Fruit fly (Drosophila melanogaster) whole organism, embryonic: ENCODE data around the gene Spc25.

Experiments used
- Abd-B ChIP-seq: fragments of 200-800 bp; sonication (Bioruptor generic); optimal IDR thresholded peaks from 2 replicates; lab custom pipeline; 2018; ENCODE audit warnings: missing biosample characterization, mild to moderate bottlenecking, missing genetic modification characterization, moderate library complexity
- Ada2b ChIP-seq: fragments of 200-800 bp; sonication (Bioruptor generic); IDR thresholded peaks from 2 replicates; pipeline ENCODE4 v1.3.6; 2022; ENCODE audit warnings: missing biosample characterization, missing genetic modification characterization
- Antp ChIP-seq: fragments of 200-800 bp; sonication (Bioruptor generic); optimal IDR thresholded peaks from 3 replicates; lab custom pipeline; 2016; ENCODE audit warnings: missing biosample characterization, missing genetic modification characterization
- B-H1 ChIP-seq: fragments of 200-800 bp; sonication (Bioruptor generic); IDR thresholded peaks from 3 replicates; pipeline ENCODE4 v1.3.6; 2022; ENCODE audit warnings: missing biosample characterization, missing genetic modification characterization
- Blimp-1 ChIP-seq: fragments of 200-800 bp; sonication (Bioruptor generic); optimal IDR thresholded peaks from 3 replicates; lab custom pipeline; 2018; ENCODE audit warnings: missing biosample characterization, missing genetic modification characterization, mild to moderate bottlenecking, moderate library complexity, missing genetic modification reagents
- CG11247 ChIP-seq: fragments of 200-800 bp; sonication (Bioruptor generic); IDR thresholded peaks from 2 replicates; pipeline ENCODE4 v1.3.6; 2022; ENCODE audit warnings: missing biosample characterization, missing genetic modification characterization
- CG11695 ChIP-seq: fragments of 200-800 bp; sonication (Bioruptor generic); IDR thresholded peaks from 3 replicates; pipeline ENCODE4 v1.3.6; 2022; ENCODE audit warnings: missing biosample characterization, missing genetic modification characterization
- CG13123 ChIP-seq: fragments of 200-800 bp; sonication (Bioruptor generic); optimal IDR thresholded peaks from 2 replicates; lab custom pipeline; 2016; ENCODE audit warnings: missing biosample characterization, missing genetic modification characterization
- CG17328 ChIP-seq: fragments of 200-800 bp; sonication (Bioruptor generic); IDR thresholded peaks from 2 replicates; pipeline ENCODE4 v1.3.6; 2022; ENCODE audit warnings: missing biosample characterization, missing genetic modification characterization
- CG17568 ChIP-seq: fragments of 200-800 bp; sonication (Bioruptor generic); optimal IDR thresholded peaks from 2 replicates; lab custom pipeline; 2018; ENCODE audit warnings: missing biosample characterization, mild to moderate bottlenecking, missing genetic modification characterization, moderate library complexity
- CG2875 ChIP-seq: fragments of 200-800 bp; sonication (Bioruptor generic); optimal IDR thresholded peaks from 2 replicates; lab custom pipeline; 2017; ENCODE audit warnings: missing biosample characterization, mild to moderate bottlenecking, missing genetic modification characterization, missing genetic modification reagents
- CG3065 ChIP-seq: fragments of 200-800 bp; sonication (Bioruptor generic); optimal IDR thresholded peaks from 2 replicates; lab custom pipeline; 2016; ENCODE audit warnings: missing biosample characterization, missing genetic modification characterization
- CG31224 ChIP-seq: fragments of 200-800 bp; sonication (Bioruptor generic); IDR thresholded peaks from 2 replicates; pipeline ENCODE4 v1.3.6; 2022; ENCODE audit warnings: missing biosample characterization, missing genetic modification characterization
- CG6689 ChIP-seq: fragments of 200-800 bp; sonication (Bioruptor generic); IDR thresholded peaks from 2 replicates; pipeline ENCODE4 v1.3.6; 2022; ENCODE audit warnings: missing biosample characterization, missing genetic modification characterization
- CG8089 ChIP-seq: fragments of 200-800 bp; sonication (Bioruptor generic); optimal IDR thresholded peaks from 3 replicates; lab custom pipeline; 2016; ENCODE audit warnings: missing biosample characterization, missing genetic modification characterization
- CG8290 ChIP-seq, 3 experiments: fragments of 200-800 bp; sonication (Bioruptor generic); optimal IDR thresholded peaks; 2 replicates each; lab custom pipeline; 2016 to 2019; ENCODE audit warnings: missing biosample characterization in 3 of 3, missing genetic modification characterization in 3 of 3, mild to moderate bottlenecking in 2 of 3, moderate library complexity in 1 of 3
- CG8359 ChIP-seq: fragments of 200-800 bp; sonication (Bioruptor generic); optimal IDR thresholded peaks from 2 replicates; lab custom pipeline; 2017; ENCODE audit warnings: missing biosample characterization, mild to moderate bottlenecking, missing genetic modification characterization, borderline replicate concordance
- CG9932 ChIP-seq: fragments of 200-800 bp; sonication (Bioruptor generic); IDR thresholded peaks from 2 replicates; pipeline ENCODE4 v1.3.6; 2022; ENCODE audit warnings: missing biosample characterization, missing genetic modification characterization
- Dip3 ChIP-seq: fragments of 200-800 bp; sonication (Bioruptor generic); optimal IDR thresholded peaks from 3 replicates; lab custom pipeline; 2016; ENCODE audit warnings: missing biosample characterization, missing genetic modification characterization
- HmgD ChIP-seq: fragments of 200-800 bp; sonication (Bioruptor generic); optimal IDR thresholded peaks from 3 replicates; lab custom pipeline; 2016; ENCODE audit warnings: missing biosample characterization, missing genetic modification characterization
- Hr3 ChIP-seq: fragments of 200-800 bp; sonication (Bioruptor generic); optimal IDR thresholded peaks from 3 replicates; lab custom pipeline; 2016; ENCODE audit warnings: missing biosample characterization, missing genetic modification characterization
- Max ChIP-seq: fragments of 200-800 bp; sonication (Bioruptor generic); optimal IDR thresholded peaks from 2 replicates; lab custom pipeline; 2016; ENCODE audit warnings: missing biosample characterization, mild to moderate bottlenecking, missing genetic modification characterization
- Myb ChIP-seq: fragments of 200-800 bp; sonication (Bioruptor generic); optimal IDR thresholded peaks from 2 replicates; lab custom pipeline; 2016; ENCODE audit warnings: missing biosample characterization, missing genetic modification characterization
- NfI ChIP-seq: fragments of 200-800 bp; sonication (Bioruptor generic); optimal IDR thresholded peaks from 3 replicates; lab custom pipeline; 2018; ENCODE audit warnings: missing biosample characterization, mild to moderate bottlenecking, missing genetic modification characterization, moderate library complexity
- Side ChIP-seq: fragments of 200-800 bp; sonication (Bioruptor generic); optimal IDR thresholded peaks from 2 replicates; lab custom pipeline; 2016; ENCODE audit warnings: missing biosample characterization, missing genetic modification characterization
- TFAM ChIP-seq: fragments of 200-800 bp; sonication (Bioruptor generic); optimal IDR thresholded peaks from 2 replicates; lab custom pipeline; 2017; ENCODE audit warnings: missing biosample characterization, missing genetic modification characterization, inconsistent platforms
- Tbp ChIP-seq: fragments of >200 bp; optimal IDR thresholded peaks from 2 replicates; lab custom pipeline; 2018; ENCODE audit warnings: missing biosample characterization, missing genetic modification characterization
- YL-1 ChIP-seq: fragments of 200-800 bp; sonication (Bioruptor generic); optimal IDR thresholded peaks from 3 replicates; lab custom pipeline; 2017; ENCODE audit warnings: missing biosample characterization, mild to moderate bottlenecking, missing genetic modification characterization
- az2 ChIP-seq: fragments of 200-800 bp; sonication (Bioruptor generic); optimal IDR thresholded peaks from 3 replicates; lab custom pipeline; 2016; ENCODE audit warnings: missing biosample characterization, missing genetic modification characterization
- bcd ChIP-seq: fragments of 200-800 bp; sonication (Bioruptor generic); optimal IDR thresholded peaks from 2 replicates; lab custom pipeline; 2017; ENCODE audit warnings: missing biosample characterization, mild to moderate bottlenecking, missing genetic modification characterization
- cad ChIP-seq: fragments of >200 bp; optimal IDR thresholded peaks from 2 replicates; lab custom pipeline; 2017; ENCODE audit warnings: missing biosample characterization, missing genetic modification characterization
- chif ChIP-seq, 2 experiments: fragments of 200-800 bp; sonication (Bioruptor generic); optimal IDR thresholded peaks; 3 replicates each; lab custom pipeline; 2016; ENCODE audit warnings: missing biosample characterization in 2 of 2, missing genetic modification characterization in 2 of 2
- crc ChIP-seq: fragments of 200-800 bp; sonication (Bioruptor generic); optimal IDR thresholded peaks from 2 replicates; lab custom pipeline; 2016; ENCODE audit warnings: missing biosample characterization, missing genetic modification characterization
- crp ChIP-seq, 2 experiments: fragments of 200-800 bp; sonication (Bioruptor generic); optimal IDR thresholded peaks; 2 replicates in 1 of 2; 3 replicates in 1 of 2; lab custom pipeline; 2017; ENCODE audit warnings: missing biosample characterization in 2 of 2, missing genetic modification characterization in 2 of 2, mild to moderate bottlenecking in 1 of 2, moderate library complexity in 1 of 2
- dpn ChIP-seq, 2 experiments: fragments of 200-800 bp; sonication (Bioruptor generic); optimal IDR thresholded peaks; 3 replicates each; lab custom pipeline; 2016; ENCODE audit warnings: missing biosample characterization in 2 of 2, missing genetic modification characterization in 2 of 2
- eyg ChIP-seq: fragments of 200-800 bp; sonication (Bioruptor generic); optimal IDR thresholded peaks from 3 replicates; lab custom pipeline; 2016; ENCODE audit warnings: missing biosample characterization, missing genetic modification characterization
- gsb-n ChIP-seq: fragments of 200-800 bp; sonication (Bioruptor generic); optimal IDR thresholded peaks from 3 replicates; lab custom pipeline; 2018; ENCODE audit warnings: missing biosample characterization, mild to moderate bottlenecking, missing genetic modification characterization
- inv ChIP-seq: fragments of 200-800 bp; sonication (Bioruptor generic); IDR thresholded peaks from 2 replicates; pipeline ENCODE4 v1.3.6; 2022; ENCODE audit warnings: missing biosample characterization, missing genetic modification characterization; ENCODE audit not compliant: partially characterized antibody
- mirr ChIP-seq: fragments of 200-800 bp; sonication (Bioruptor generic); optimal IDR thresholded peaks from 3 replicates; lab custom pipeline; 2018; ENCODE audit warnings: missing biosample characterization, mild to moderate bottlenecking, missing genetic modification characterization
- onecut ChIP-seq: fragments of 200-800 bp; sonication (Bioruptor generic); IDR thresholded peaks from 2 replicates; pipeline ENCODE4 v1.3.6; 2022; ENCODE audit warnings: missing biosample characterization, missing genetic modification characterization
- pita ChIP-seq: fragments of 200-800 bp; sonication (Bioruptor generic); optimal IDR thresholded peaks from 2 replicates; lab custom pipeline; 2017; ENCODE audit warnings: missing biosample characterization, mild to moderate bottlenecking, missing genetic modification characterization
- pzg ChIP-seq: fragments of 200-800 bp; sonication (Bioruptor generic); optimal IDR thresholded peaks from 3 replicates; lab custom pipeline; 2018; ENCODE audit warnings: missing biosample characterization, mild to moderate bottlenecking, missing genetic modification characterization, moderate library complexity
- sens ChIP-seq: fragments of 200-800 bp; sonication (Bioruptor generic); peaks from one replicate; lab custom pipeline; 2016; ENCODE audit warnings: missing biosample characterization, missing genetic modification characterization
- stwl ChIP-seq: fragments of 200-800 bp; sonication (Bioruptor generic); optimal IDR thresholded peaks from 3 replicates; lab custom pipeline; 2018; ENCODE audit warnings: missing biosample characterization, mild to moderate bottlenecking, missing genetic modification characterization, moderate library complexity
- ttk ChIP-seq: fragments of 200-800 bp; sonication (Bioruptor generic); IDR thresholded peaks from 2 replicates; pipeline ENCODE4 v2.1.2; 2022; ENCODE audit warnings: missing biosample characterization, missing genetic modification characterization
- twi ChIP-seq: fragments of 200-800 bp; optimal IDR thresholded peaks from 2 replicates; lab custom pipeline; 2019; ENCODE audit warnings: missing biosample characterization, mild to moderate bottlenecking, missing genetic modification characterization, moderate library complexity
- usp ChIP-seq: fragments of >200 bp; optimal IDR thresholded peaks from 2 replicates; lab custom pipeline; 2017; ENCODE audit warnings: missing biosample characterization, missing genetic modification characterization
- wdn ChIP-seq: fragments of 200-800 bp; sonication (Bioruptor generic); IDR thresholded peaks from 2 replicates; pipeline ENCODE4 v1.3.6; 2022; ENCODE audit warnings: missing biosample characterization, missing genetic modification characterization
- wek ChIP-seq: fragments of 200-800 bp; sonication (Bioruptor generic); optimal IDR thresholded peaks from 3 replicates; lab custom pipeline; 2018; ENCODE audit warnings: missing biosample characterization, mild to moderate bottlenecking, missing genetic modification characterization, moderate library complexity
- zen2 ChIP-seq: fragments of 200-800 bp; sonication (Bioruptor generic); IDR thresholded peaks from 3 replicates; pipeline ENCODE4 v1.3.6; 2022; ENCODE audit warnings: missing biosample characterization, missing genetic modification characterization; ENCODE audit not compliant: partially characterized antibody
- zfh2 ChIP-seq: fragments of 200-800 bp; sonication (Bioruptor generic); optimal IDR thresholded peaks from 2 replicates; lab custom pipeline; 2016; ENCODE audit warnings: missing biosample characterization, missing genetic modification characterization

The Spc25 gene

DNA sequence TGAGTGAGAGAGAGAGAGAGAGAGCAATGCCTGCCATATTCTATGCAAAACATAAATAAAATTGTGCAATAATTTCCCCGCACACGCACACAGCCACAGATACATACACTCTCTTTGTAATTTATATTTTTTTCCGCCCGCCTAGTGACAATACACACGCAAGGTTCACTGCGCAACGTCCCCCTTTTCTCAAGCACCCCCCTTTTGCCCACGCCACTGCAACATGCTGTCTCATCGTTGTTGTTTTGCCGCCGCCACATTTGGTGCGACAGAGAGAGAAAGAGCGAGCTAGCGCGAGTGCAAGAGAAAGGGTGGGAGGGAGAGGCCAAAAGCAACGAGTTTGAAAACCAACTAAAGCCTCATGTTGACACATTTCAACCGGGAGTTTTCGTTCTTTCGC, 50.8 kb downstream of the Spc25 start (continued):
- no peak for TF ChIP-seq crp (GFP tag; optimal IDR thresholded peaks at IDR 0.05; lab: Kevin White, UChicago)
- no peak for TF ChIP-seq Tbp
- TF ChIP-seq CG9932 (GFP tag; lab: Robert Waterston, UW) = peak; percentile 67
- peak; percentile 54 for TF ChIP-seq crc (GFP tag; lab: Kevin White, UChicago)
- TF ChIP-seq Blimp-1 (GFP tag; lab: Kevin White, UChicago) = peak; percentile 1
- peak; percentile 18 for TF ChIP-seq twi
- peak; percentile 55 for TF ChIP-seq CG8089
- peak; percentile 69 for TF ChIP-seq Dip3 (GFP tag; lab: Kevin White, UChicago)
- TF ChIP-seq inv = no peak
- peak; percentile 46 for TF ChIP-seq Hr3 (GFP tag; lab: Kevin White, UChicago)
- TF ChIP-seq usp (GFP tag; lab: Kevin White, UChicago) = no peak
- TF ChIP-seq CG17568 (GFP tag; lab: Kevin White, UChicago) = no peak
- peak; percentile 77 for TF ChIP-seq Ada2b (GFP tag; lab: Robert Waterston, UW)
- TF ChIP-seq B-H1 (GFP tag; lab: Robert Waterston, UW) = peak; percentile 54; the same call in 2 of the 3 replicates
- peak; percentile 29 for TF ChIP-seq YL-1 (GFP tag; lab: Kevin White, UChicago)
- TF ChIP-seq bcd (GFP tag; lab: Kevin White, UChicago) = peak; percentile 63
- TF ChIP-seq CG17328 (GFP tag; lab: Robert Waterston, UW) = peak; percentile 63
- TF ChIP-seq gsb-n (tag; lab: Kevin White, UChicago) = peak; percentile 14
- TF ChIP-seq az2 (GFP tag; lab: Kevin White, UChicago) = peak; percentile 3
- peak; percentile 53; the same call in 1 of the 2 replicates for TF ChIP-seq CG6689
- TF ChIP-seq cad (GFP tag; lab: Kevin White, UChicago) = no peak
- TF ChIP-seq zfh2 = peak; percentile 78
- peak; percentile 42; the same call in 1 of the 2 replicates for TF ChIP-seq onecut (GFP tag; lab: Robert Waterston, UW)
- TF ChIP-seq CG13123 (GFP tag; lab: Kevin White, UChicago) = no peak
- peak; percentile 65 for TF ChIP-seq CG11247
- peak; percentile 58 to 62 for TF ChIP-seq chif (GFP tag; optimal IDR thresholded peaks at IDR 0.05; lab: Kevin White, UChicago)
- TF ChIP-seq pzg (GFP tag; lab: Kevin White, UChicago) = peak; percentile 18
- TF ChIP-seq sens (GFP tag; lab: Kevin White, UChicago) = peak; percentile 84
- TF ChIP-seq Antp = peak; percentile 76
- TF ChIP-seq pita (GFP tag; lab: Kevin White, UChicago) = no peak
- no peak for TF ChIP-seq zen2 (GFP tag; lab: Robert Waterston, UW)
- TF ChIP-seq wdn = peak; percentile 55; the same call in 1 of the 2 replicates
- TF ChIP-seq stwl (tag; lab: Kevin White, UChicago) = no peak
- TF ChIP-seq eyg (GFP tag; lab: Kevin White, UChicago) = peak; percentile 66
- TF ChIP-seq ttk (GFP tag; lab: Robert Waterston, UW) = peak; percentile 61; the same call in 1 of the 2 replicates
- TF ChIP-seq Side (GFP tag; lab: Kevin White, UChicago) = peak; percentile 55
- TF ChIP-seq wek = peak; percentile 27
- TF ChIP-seq CG8290 (GFP tag; optimal IDR thresholded peaks at IDR 0.05; lab: Kevin White, UChicago) = no peak
- peak in 1 of 2 experiments; percentile 77 for TF ChIP-seq CG8290 (tag; optimal IDR thresholded peaks at IDR 0.05; lab: Kevin White, UChicago)
- no peak for TF ChIP-seq CG8359 (GFP tag; lab: Kevin White, UChicago)
- no peak for TF ChIP-seq CG3065
- TF ChIP-seq NfI (GFP tag; lab: Kevin White, UChicago) = peak; percentile 58
- peak; percentile 51 for TF ChIP-seq CG31224 (GFP tag; lab: Robert Waterston, UW)
- TF ChIP-seq Max (GFP tag; lab: Kevin White, UChicago) = peak; percentile 30
- no peak for TF ChIP-seq CG2875 (GFP tag; lab: Kevin White, UChicago)
- TF ChIP-seq Myb = peak; percentile 51
- TF ChIP-seq TFAM (GFP tag; lab: Kevin White, UChicago) = no peak
- peak; percentile 53 for TF ChIP-seq Abd-B (GFP tag; lab: Kevin White, UChicago)
- 0 out of 3 replicates have a peak, but pooled peaks have one; percentile 34 for TF ChIP-seq CG11695 (GFP tag; lab: Robert Waterston, UW)
- TF ChIP-seq dpn (GFP tag; optimal IDR thresholded peaks at IDR 0.05; lab: Kevin White, UChicago) = peak; percentile 73 to 75
- peak; percentile 36 for TF ChIP-seq HmgD (GFP tag; lab: Kevin White, UChicago)
- TF ChIP-seq mirr = peak; percentile 3
